Fruit fly (Drosophila melanogaster): Measurements from ENCODE around the gene Boh2.
A peak's percentile ranks its signal among the peaks of the same experiment; 100 is the strongest.

Gene Boh2

DNA sequence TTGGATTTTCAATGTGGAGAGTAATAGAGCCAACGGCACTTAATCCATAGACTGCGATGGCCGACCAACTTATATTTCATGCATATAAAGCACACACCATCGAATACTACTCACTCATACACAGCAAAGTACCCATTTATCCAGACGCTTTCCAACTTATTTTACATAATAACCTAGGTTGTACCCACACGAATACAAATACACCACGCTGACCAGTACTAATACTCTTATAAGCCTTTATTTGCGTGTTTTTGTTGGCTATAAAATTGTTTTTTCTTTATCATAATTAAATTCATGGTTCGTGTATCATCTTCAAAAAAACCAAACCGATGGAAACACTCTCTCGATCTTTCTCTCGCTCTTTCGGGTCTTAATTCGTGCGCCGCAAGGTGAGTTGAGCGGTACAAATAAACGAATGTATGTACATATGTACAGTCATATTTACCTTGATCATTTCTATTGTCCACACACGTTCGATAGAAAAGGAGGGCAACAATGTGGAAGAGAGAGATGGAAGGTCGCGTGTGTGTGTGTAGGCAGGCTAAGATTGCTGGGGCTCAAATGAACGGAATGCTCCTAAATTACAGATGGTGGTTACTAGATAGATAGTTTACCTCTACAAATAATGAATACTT is 27.9 kb downstream of the Boh2 start (continued):
- no peak for TF ChIP-seq pan (optimal IDR thresholded peaks at IDR 0.05)
- no peak for TF ChIP-seq pan (GFP tag; optimal IDR thresholded peaks at IDR 0.05 in 1 of 2, IDR thresholded peaks at IDR 0.05 in 1 of 2)
- TF ChIP-seq Neu2 (GFP tag; optimal IDR thresholded peaks at IDR 0.05; ENCODE audit: borderline replicate concordance): no peak
- TF ChIP-seq jigr1 (GFP tag; IDR thresholded peaks at IDR 0.05): no peak
- no peak for TF ChIP-seq CG34422 (GFP tag; IDR thresholded peaks at IDR 0.05)
- no peak for TF ChIP-seq slbo (GFP tag; IDR thresholded peaks at IDR 0.05)
- no peak for TF ChIP-seq CG8765 (GFP tag; IDR thresholded peaks at IDR 0.05)
- TF ChIP-seq zfh2 (GFP tag; optimal IDR thresholded peaks at IDR 0.05): no peak
- no peak for TF ChIP-seq CG30431 (GFP tag; optimal IDR thresholded peaks at IDR 0.05)
- TF ChIP-seq CG9609 (GFP tag; optimal IDR thresholded peaks at IDR 0.05): no peak
- TF ChIP-seq YL-1 (GFP tag; optimal IDR thresholded peaks at IDR 0.05): no peak
- peak; percentile 61 for TF ChIP-seq wek (GFP tag; optimal IDR thresholded peaks at IDR 0.05)
- no peak for TF ChIP-seq Dip2 (GFP tag; IDR thresholded peaks at IDR 0.05)
- no peak for TF ChIP-seq Myb (GFP tag; optimal IDR thresholded peaks at IDR 0.05)
- no peak for TF ChIP-seq wor (GFP tag; IDR thresholded peaks at IDR 0.05)
- peak; percentile 83 for TF ChIP-seq sqz (GFP tag; optimal IDR thresholded peaks at IDR 0.05)
- no peak for TF ChIP-seq CG1647 (GFP tag; optimal IDR thresholded peaks at IDR 0.05)
- no peak for TF ChIP-seq CG11085 (GFP tag; IDR thresholded peaks at IDR 0.05)
- no peak for TF ChIP-seq GATAe (GFP tag; conservative IDR thresholded peaks at IDR 0.05)
- no peak for TF ChIP-seq CG15011 (GFP tag; optimal IDR thresholded peaks at IDR 0.05)
- no peak for TF ChIP-seq run (tag; optimal IDR thresholded peaks at IDR 0.05)
- no peak for TF ChIP-seq NfI (GFP tag; optimal IDR thresholded peaks at IDR 0.05)
- TF ChIP-seq exex (tag; optimal IDR thresholded peaks at IDR 0.05): no peak
- TF ChIP-seq CG2875 (GFP tag; optimal IDR thresholded peaks at IDR 0.05): peak; percentile 36
- no peak for TF ChIP-seq cwo (GFP tag; optimal IDR thresholded peaks at IDR 0.05)
- TF ChIP-seq CG30020 (tag; optimal IDR thresholded peaks at IDR 0.05): no peak
- TF ChIP-seq trh (GFP tag; optimal IDR thresholded peaks at IDR 0.05): peak; percentile 3
- peak; percentile 44 for TF ChIP-seq Deaf1 (tag; optimal IDR thresholded peaks at IDR 0.05)
- TF ChIP-seq CG9215 (GFP tag; IDR thresholded peaks at IDR 0.05): no peak
- TF ChIP-seq Dfd (GFP tag; optimal IDR thresholded peaks at IDR 0.05): no peak
- peak; percentile 72 for TF ChIP-seq CG5953 (GFP tag; IDR thresholded peaks at IDR 0.05)
- peak; percentile 15 for TF ChIP-seq Spps (tag; optimal IDR thresholded peaks at IDR 0.05)
- TF ChIP-seq p53 (GFP tag; optimal IDR thresholded peaks at IDR 0.05): no peak
- no peak for TF ChIP-seq CG11723 (GFP tag; optimal IDR thresholded peaks at IDR 0.05)
- TF ChIP-seq luna (GFP tag; optimal IDR thresholded peaks at IDR 0.05): no peak
- TF ChIP-seq gsb (GFP tag; IDR thresholded peaks at IDR 0.05): no peak
- no peak for TF ChIP-seq CG8359 (GFP tag; optimal IDR thresholded peaks at IDR 0.05; ENCODE audit: borderline replicate concordance)
- TF ChIP-seq HmgZ (tag; optimal IDR thresholded peaks at IDR 0.05): no peak
- no peak for TF ChIP-seq CG9932 (GFP tag; IDR thresholded peaks at IDR 0.05)
- no peak for TF ChIP-seq CG10462 (GFP tag; optimal IDR thresholded peaks at IDR 0.05)
- TF ChIP-seq kah (GFP tag; optimal IDR thresholded peaks at IDR 0.05): no peak
- no peak for TF ChIP-seq Sox100B (GFP tag; optimal IDR thresholded peaks at IDR 0.05)
- no peak for TF ChIP-seq stwl (tag; optimal IDR thresholded peaks at IDR 0.05)
- no peak for TF ChIP-seq Lim3 (GFP tag; IDR thresholded peaks at IDR 0.05)
- TF ChIP-seq dm (GFP tag; optimal IDR thresholded peaks at IDR 0.05): no peak
- no peak for TF ChIP-seq CG6765 (GFP tag; optimal IDR thresholded peaks at IDR 0.05)
- TF ChIP-seq tna (GFP tag; IDR thresholded peaks at IDR 0.05; ENCODE audit: partially characterized antibody): no peak
- no peak for TF ChIP-seq pum (GFP tag; optimal IDR thresholded peaks at IDR 0.05)
- TF ChIP-seq bbx (GFP tag; IDR thresholded peaks at IDR 0.05; ENCODE audit: partially characterized antibody): no peak
- TF ChIP-seq CG2129 (GFP tag; IDR thresholded peaks at IDR 0.05; ENCODE audit: partially characterized antibody): no peak
- TF ChIP-seq CG7963 (GFP tag; IDR thresholded peaks at IDR 0.05; ENCODE audit: partially characterized antibody): no peak

Data from whole organism, embryonic.